Worm (Caenorhabditis elegans) whole organism, young adult: ENCODE measurements around the gene Y56A3A.41.
A peak's percentile ranks its signal among the peaks of the same experiment; 100 is the strongest.

Experiments
- B0261.1 ChIP-seq: sonication (generic microtip); optimal IDR thresholded peaks from 2 replicates; lab custom pipeline; 2016; ENCODE audit warnings: mild to moderate bottlenecking, missing genetic modification characterization, moderate library complexity, missing compliant biosample characterization
- B0336.3 ChIP-seq: fragments of 200-800 bp; sonication (Bioruptor generic); IDR thresholded peaks from 2 replicates; pipeline ENCODE4 v1.3.6; 2022; ENCODE audit warnings: missing genetic modification characterization, missing compliant biosample characterization
- D2030.7 ChIP-seq: fragments of 200-800 bp; sonication (Bioruptor generic); IDR thresholded peaks from 2 replicates; pipeline ENCODE4 v1.3.6; 2022; ENCODE audit warnings: missing genetic modification reagents, missing genetic modification characterization, missing compliant biosample characterization
- F22D6.2 ChIP-seq: sonication (generic microtip); optimal IDR thresholded peaks from 2 replicates; lab custom pipeline; 2016; ENCODE audit warnings: mild to moderate bottlenecking, missing genetic modification characterization, missing compliant biosample characterization
- F52B5.7 ChIP-seq: sonication (generic microtip); optimal IDR thresholded peaks from 2 replicates; lab custom pipeline; 2016; ENCODE audit warnings: mild to moderate bottlenecking, missing genetic modification characterization, missing compliant biosample characterization
- Y53G8AR.9 ChIP-seq: fragments of 200-800 bp; sonication (Bioruptor generic); conservative IDR thresholded peaks from 2 replicates; pipeline ENCODE4 v1.3.6; 2022; ENCODE audit warnings: missing genetic modification reagents, missing genetic modification characterization, missing compliant biosample characterization
- Y56A3A.18 ChIP-seq: fragments of 200-800 bp; sonication (Bioruptor generic); IDR thresholded peaks from 2 replicates; pipeline ENCODE4 v1.3.6; 2022; ENCODE audit warnings: missing genetic modification reagents, missing genetic modification characterization, missing compliant biosample characterization
- Y95B8A.8 ChIP-seq: fragments of 200-800 bp; sonication (Bioruptor generic); IDR thresholded peaks from 2 replicates; pipeline ENCODE4 v1.3.6; 2022; ENCODE audit warnings: missing genetic modification reagents, missing genetic modification characterization, missing compliant biosample characterization
- ama-1 ChIP-seq, 3 experiments: fragments of 150-350 bp in 1 of 3; sonication (generic microtip) in 2 of 3; optimal IDR thresholded peaks; 2 replicates each; lab custom pipeline; 2014 to 2018; ENCODE audit warnings: missing biosample characterization in 2 of 3, missing genetic modification characterization in 2 of 3, missing genetic modification reagents in 2 of 3
- aptf-2 ChIP-seq: fragments of 200-800 bp; sonication (Bioruptor generic); conservative IDR thresholded peaks from 2 replicates; pipeline ENCODE4 v1.3.6; 2022; ENCODE audit warnings: missing genetic modification reagents, missing genetic modification characterization, missing compliant biosample characterization
- athp-1 ChIP-seq: sonication (generic microtip); optimal IDR thresholded peaks from 2 replicates; lab custom pipeline; 2017; ENCODE audit warnings: mild to moderate bottlenecking, missing genetic modification characterization, missing compliant biosample characterization
- attf-6 ChIP-seq: fragments of 200-800 bp; sonication (Bioruptor generic); IDR thresholded peaks from 2 replicates; pipeline ENCODE4 v1.3.6; 2022; ENCODE audit warnings: missing genetic modification reagents, missing genetic modification characterization, missing compliant biosample characterization
- bed-2 ChIP-seq: fragments of 200-800 bp; sonication (Bioruptor generic); IDR thresholded peaks from 2 replicates; pipeline ENCODE4 v1.3.6; 2022; ENCODE audit warnings: missing genetic modification reagents, missing genetic modification characterization, missing compliant biosample characterization
- cebp-2 ChIP-seq: fragments of 200-800 bp; sonication (Bioruptor generic); IDR thresholded peaks from 2 replicates; pipeline ENCODE4 v1.3.6; 2022; ENCODE audit warnings: missing genetic modification characterization, missing compliant biosample characterization
- ceh-100 ChIP-seq: fragments of 200-800 bp; sonication (Bioruptor generic); IDR thresholded peaks from 2 replicates; pipeline ENCODE4 v1.3.6; 2022; ENCODE audit warnings: missing genetic modification reagents, missing genetic modification characterization, missing compliant biosample characterization
- ceh-27 ChIP-seq: fragments of 200-800 bp; sonication (Bioruptor generic); optimal IDR thresholded peaks from 2 replicates; lab custom pipeline; 2018; ENCODE audit warnings: mild to moderate bottlenecking, missing genetic modification characterization, moderate library complexity, missing compliant biosample characterization
- ceh-58 ChIP-seq: fragments of 200-800 bp; sonication (Bioruptor generic); IDR thresholded peaks from 2 replicates; pipeline ENCODE4 v1.3.6; 2022; ENCODE audit warnings: missing genetic modification characterization, missing compliant biosample characterization
- ceh-79 ChIP-seq: sonication (generic microtip); optimal IDR thresholded peaks from 2 replicates; lab custom pipeline; 2017; ENCODE audit warnings: mild to moderate bottlenecking, missing genetic modification characterization, missing compliant biosample characterization
- ceh-91 ChIP-seq: fragments of 200-800 bp; sonication (Bioruptor generic); IDR thresholded peaks from 2 replicates; pipeline ENCODE4 v1.3.6; 2022; ENCODE audit warnings: missing genetic modification reagents, missing genetic modification characterization, missing compliant biosample characterization
- die-1 ChIP-seq: sonication (generic microtip); optimal IDR thresholded peaks from 2 replicates; lab custom pipeline; 2016; ENCODE audit warnings: missing genotype, mild to moderate bottlenecking, missing genetic modification characterization, missing compliant biosample characterization
- dox-1 ChIP-seq: fragments of 200-800 bp; sonication (Bioruptor generic); IDR thresholded peaks from 2 replicates; pipeline ENCODE4 v1.3.6; 2022; ENCODE audit warnings: missing genetic modification reagents, missing genetic modification characterization, missing compliant biosample characterization
- dpff-1 ChIP-seq: sonication (generic microtip); optimal IDR thresholded peaks from 2 replicates; lab custom pipeline; 2017; ENCODE audit warnings: mild to moderate bottlenecking, missing genetic modification characterization, missing compliant biosample characterization
- egl-44 ChIP-seq: fragments of 200-800 bp; sonication (Bioruptor generic); IDR thresholded peaks from 2 replicates; pipeline ENCODE4 v1.3.6; 2022; ENCODE audit warnings: missing genetic modification reagents, missing genetic modification characterization, missing compliant biosample characterization
- ekl-4 ChIP-seq: fragments of 200-800 bp; sonication (Bioruptor generic); IDR thresholded peaks from 2 replicates; pipeline ENCODE4 v1.3.6; 2022; ENCODE audit warnings: missing genetic modification reagents, missing genetic modification characterization, missing compliant biosample characterization
- hmg-20 ChIP-seq: fragments of 200-800 bp; sonication (Bioruptor generic); IDR thresholded peaks from 2 replicates; pipeline ENCODE4 v1.3.6; 2022; ENCODE audit warnings: missing genetic modification reagents, missing genetic modification characterization, missing compliant biosample characterization
- hsf-1 ChIP-seq: fragments of 200-800 bp; sonication (Bioruptor generic); IDR thresholded peaks from 2 replicates; pipeline ENCODE4 v1.3.6; 2022; ENCODE audit warnings: missing genetic modification reagents, missing genetic modification characterization, missing compliant biosample characterization
- lag-1 ChIP-seq: fragments of 200-800 bp; sonication (Bioruptor generic); IDR thresholded peaks from 2 replicates; pipeline ENCODE4 v1.3.6; 2022; ENCODE audit warnings: missing genetic modification reagents, missing genetic modification characterization, missing compliant biosample characterization
- let-607 ChIP-seq, 2 experiments: fragments of 200-800 bp in 1 of 2; sonication (Bioruptor generic) in 1 of 2; sonication (generic microtip) in 1 of 2; optimal IDR thresholded peaks; 2 replicates each; lab custom pipeline; 2016 to 2018; ENCODE audit warnings: mild to moderate bottlenecking in 2 of 2, missing compliant biosample characterization in 2 of 2, missing genetic modification characterization in 2 of 2, moderate library complexity in 2 of 2, missing genotype in 1 of 2
- lin-35 ChIP-seq, 3 experiments: fragments of 150-350 bp in 2 of 3; sonication (generic microtip) in 1 of 3; optimal IDR thresholded peaks; 2 replicates each; lab custom pipeline; 2014 to 2018; ENCODE audit warnings: missing biosample characterization in 3 of 3, missing genetic modification characterization in 3 of 3, missing genetic modification reagents in 3 of 3
- lin-40 ChIP-seq: sonication (generic microtip); optimal IDR thresholded peaks from 2 replicates; lab custom pipeline; 2016; ENCODE audit warnings: missing genetic modification characterization, mild to moderate bottlenecking, missing compliant biosample characterization, missing genotype, missing genetic modification reagents
- lir-1 ChIP-seq: fragments of 200-800 bp; sonication (Bioruptor generic); conservative IDR thresholded peaks from 2 replicates; pipeline ENCODE4 v1.3.6; 2022; ENCODE audit warnings: missing genetic modification reagents, missing genetic modification characterization, missing compliant biosample characterization
- lsy-27 ChIP-seq: sonication (generic microtip); optimal IDR thresholded peaks from 2 replicates; lab custom pipeline; 2017; ENCODE audit warnings: missing genetic modification characterization, mild to moderate bottlenecking, missing compliant biosample characterization, antibody characterized with exemption, missing genotype, borderline replicate concordance; ENCODE audit not compliant: insufficient read depth
- nfya-1 ChIP-seq: sonication (generic microtip); optimal IDR thresholded peaks from 2 replicates; lab custom pipeline; 2017; ENCODE audit warnings: antibody characterized with exemption, missing compliant biosample characterization, missing genetic modification characterization, borderline replicate concordance; ENCODE audit not compliant: insufficient read depth
- nhr-179 ChIP-seq: sonication (generic microtip); optimal IDR thresholded peaks from 2 replicates; lab custom pipeline; 2016; ENCODE audit warnings: mild to moderate bottlenecking, missing genetic modification characterization, missing compliant biosample characterization
- nhr-80 ChIP-seq: sonication (generic microtip); optimal IDR thresholded peaks from 2 replicates; lab custom pipeline; 2016; ENCODE audit warnings: missing genetic modification characterization, missing compliant biosample characterization
- rcor-1 ChIP-seq: fragments of 200-800 bp; sonication (Bioruptor generic); IDR thresholded peaks from 2 replicates; pipeline ENCODE4 v1.3.6; 2022; ENCODE audit warnings: missing genetic modification reagents, missing genetic modification characterization, missing compliant biosample characterization
- repo-1 ChIP-seq: sonication (generic microtip); optimal IDR thresholded peaks from 2 replicates; lab custom pipeline; 2017; ENCODE audit warnings: mild to moderate bottlenecking, missing genetic modification characterization, missing compliant biosample characterization
- sea-2 ChIP-seq: fragments of 200-800 bp; sonication (Bioruptor generic); IDR thresholded peaks from 2 replicates; pipeline ENCODE4 v1.3.6; 2022; ENCODE audit warnings: missing genetic modification characterization, missing compliant biosample characterization
- snpc-1.1 ChIP-seq: sonication (generic microtip); optimal IDR thresholded peaks from 2 replicates; lab custom pipeline; 2017; ENCODE audit warnings: missing genetic modification characterization, mild to moderate bottlenecking, missing compliant biosample characterization, antibody characterized with exemption, moderate library complexity, missing genotype, missing genetic modification reagents; ENCODE audit not compliant: insufficient read depth
- snpc-1.3 ChIP-seq: sonication (generic microtip); optimal IDR thresholded peaks from 2 replicates; lab custom pipeline; 2017; ENCODE audit warnings: missing genetic modification characterization, mild to moderate bottlenecking, missing compliant biosample characterization, antibody characterized with exemption, moderate library complexity, missing genotype, missing genetic modification reagents; ENCODE audit not compliant: insufficient read depth
- snpc-4 ChIP-seq, 5 experiments: fragments of 150-350 bp in 1 of 5; sonication (generic microtip) in 4 of 5; optimal IDR thresholded peaks; 2 replicates each; lab custom pipeline; 2014 to 2018; ENCODE audit warnings: missing genetic modification characterization in 5 of 5, missing biosample characterization in 3 of 5, antibody characterized with exemption in 2 of 5, mild to moderate bottlenecking in 2 of 5, missing compliant biosample characterization in 2 of 5, missing genotype in 2 of 5, moderate library complexity in 2 of 5, missing genetic modification reagents in 1 of 5
- sptf-2 ChIP-seq: fragments of 200-800 bp; sonication (Bioruptor generic); optimal IDR thresholded peaks from 2 replicates; lab custom pipeline; 2018; ENCODE audit warnings: mild to moderate bottlenecking, missing genetic modification characterization, missing compliant biosample characterization
- tbx-9 ChIP-seq: sonication (generic microtip); optimal IDR thresholded peaks from 2 replicates; lab custom pipeline; 2016; ENCODE audit warnings: borderline replicate concordance, missing genetic modification characterization, inconsistent platforms, missing compliant biosample characterization
- unc-130 ChIP-seq: sonication (generic microtip); optimal IDR thresholded peaks from 2 replicates; lab custom pipeline; 2016; ENCODE audit warnings: missing genetic modification reagents, missing genetic modification characterization, missing compliant biosample characterization
- zim-3 ChIP-seq: sonication (generic microtip); optimal IDR thresholded peaks from 2 replicates; lab custom pipeline; 2017; ENCODE audit warnings: mild to moderate bottlenecking, missing genetic modification characterization, moderate library complexity, missing compliant biosample characterization
- ztf-28 ChIP-seq: fragments of 200-800 bp; sonication (Bioruptor generic); IDR thresholded peaks from 2 replicates; pipeline ENCODE4 v1.3.6; 2022; ENCODE audit warnings: missing genetic modification reagents, missing genetic modification characterization, missing compliant biosample characterization
- ztf-3 ChIP-seq: fragments of 200-800 bp; sonication (Bioruptor generic); optimal IDR thresholded peaks from 2 replicates; lab custom pipeline; 2018; ENCODE audit warnings: mild to moderate bottlenecking, missing genetic modification characterization, missing compliant biosample characterization

Y56A3A.41 gene

ce11 chrIII:11918247-11918769 is 25.5 kb upstream of the Y56A3A.41 start, which contains the start of gene znf-593:
TSS of gene znf-593 (minus strand) at chrIII:11918719.
- no peak for TF ChIP-seq lag-1 (GFP tag; lab: Robert Waterston, UW)
- no peak for TF ChIP-seq bed-2
- TF ChIP-seq ceh-79 = no peak
- no peak for TF ChIP-seq ceh-91
- no peak for TF ChIP-seq nhr-80 (tag; lab: Kevin White, UChicago)
- no peak for TF ChIP-seq rcor-1 (GFP tag; lab: Robert Waterston, UW)
- TF ChIP-seq attf-6 (GFP tag; lab: Robert Waterston, UW) = no peak
- TF ChIP-seq lin-40 = no peak
- peak; percentile 9 for TF ChIP-seq ama-1 (optimal IDR thresholded peaks at IDR 0.05; lab: Kevin White, UChicago)
- no peak for TF ChIP-seq ama-1 (GFP tag; optimal IDR thresholded peaks at IDR 0.05; lab: Kevin White, UChicago)
- TF ChIP-seq snpc-1.1 (tag; lab: Kevin White, UChicago) = peak; percentile 38
- TF ChIP-seq ztf-3 (GFP tag; lab: Kevin White, UChicago) = no peak
- TF ChIP-seq dox-1 (GFP tag; lab: Robert Waterston, UW) = no peak
- no peak for TF ChIP-seq cebp-2 (GFP tag; lab: Robert Waterston, UW)
- no peak for TF ChIP-seq lsy-27 (tag; lab: Kevin White, UChicago)
- TF ChIP-seq nhr-179 (tag; lab: Kevin White, UChicago) = no peak
- TF ChIP-seq unc-130 (GFP tag; lab: Kevin White, UChicago) = no peak
- TF ChIP-seq lir-1 (GFP tag; lab: Robert Waterston, UW) = no peak
- TF ChIP-seq athp-1 = no peak
- TF ChIP-seq die-1 = no peak
- TF ChIP-seq aptf-2 (GFP tag; lab: Robert Waterston, UW) = no peak
- TF ChIP-seq ceh-27 (GFP tag; lab: Kevin White, UChicago) = no peak
- no peak for TF ChIP-seq egl-44 (GFP tag; lab: Robert Waterston, UW)
- TF ChIP-seq B0261.1 (tag; lab: Kevin White, UChicago) = no peak
- no peak for TF ChIP-seq ztf-28 (GFP tag; lab: Robert Waterston, UW)
- no peak for TF ChIP-seq tbx-9 (tag; lab: Kevin White, UChicago)
- peak; percentile 5 to 47 for TF ChIP-seq let-607 (tag; optimal IDR thresholded peaks at IDR 0.05; lab: Kevin White, UChicago)
- no peak for TF ChIP-seq F52B5.7 (tag; lab: Kevin White, UChicago)
- TF ChIP-seq repo-1 (tag; lab: Kevin White, UChicago) = peak; percentile 47
- TF ChIP-seq ekl-4 (GFP tag; lab: Robert Waterston, UW) = 0 out of 2 replicates have a peak, but pooled peaks have one; percentile 12
- TF ChIP-seq zim-3 (tag; lab: Kevin White, UChicago) = no peak
- no peak for TF ChIP-seq ceh-58 (GFP tag; lab: Robert Waterston, UW)
- TF ChIP-seq sea-2 (GFP tag; lab: Robert Waterston, UW) = no peak
- TF ChIP-seq dpff-1 (tag; lab: Kevin White, UChicago) = no peak
- TF ChIP-seq lin-35 (GFP tag; optimal IDR thresholded peaks at IDR 0.05; lab: Kevin White, UChicago) = peak in 1 of 3 experiments; percentile 26
- no peak for TF ChIP-seq Y53G8AR.9
- no peak for TF ChIP-seq hmg-20 (GFP tag; lab: Robert Waterston, UW)
- no peak for TF ChIP-seq Y56A3A.18
- no peak for TF ChIP-seq F22D6.2
- no peak for TF ChIP-seq D2030.7 (GFP tag; lab: Robert Waterston, UW)
- TF ChIP-seq hsf-1 (GFP tag; lab: Robert Waterston, UW) = no peak
- TF ChIP-seq Y95B8A.8 (GFP tag; lab: Robert Waterston, UW) = no peak
- TF ChIP-seq snpc-1.3 (tag; lab: Kevin White, UChicago) = no peak
- no peak for TF ChIP-seq ceh-100 (GFP tag; lab: Robert Waterston, UW)
- TF ChIP-seq nfya-1 = no peak
- no peak for TF ChIP-seq snpc-4 (GFP tag; optimal IDR thresholded peaks at IDR 0.05; lab: Kevin White, UChicago)
- no peak for TF ChIP-seq snpc-4 (tag; optimal IDR thresholded peaks at IDR 0.05; lab: Kevin White, UChicago)
- TF ChIP-seq B0336.3 (GFP tag; lab: Robert Waterston, UW) = no peak; the same call in 1 of the 2 replicates
- no peak for TF ChIP-seq sptf-2 (GFP tag; lab: Kevin White, UChicago)
